Fruit fly (Drosophila melanogaster) whole organism, embryonic: ENCODE data around the gene fusl.

Source experiments
- B-H1 ChIP-seq: fragments of 200-800 bp; sonication (Bioruptor generic); IDR thresholded peaks from 3 replicates; pipeline ENCODE4 v1.3.6; 2022; ENCODE audit warnings: missing biosample characterization, missing genetic modification characterization
- CG10147 ChIP-seq: fragments of 200-800 bp; sonication (Bioruptor generic); optimal IDR thresholded peaks from 2 replicates; lab custom pipeline; 2019; ENCODE audit warnings: missing biosample characterization, mild to moderate bottlenecking, missing genetic modification characterization, moderate library complexity
- CG10959 ChIP-seq: fragments of 200-800 bp; sonication (Bioruptor generic); IDR thresholded peaks from 2 replicates; pipeline ENCODE4 v1.3.6; 2022; ENCODE audit warnings: missing biosample characterization, missing genetic modification characterization
- CG11093 ChIP-seq: fragments of 200-800 bp; sonication (Bioruptor generic); IDR thresholded peaks from 3 replicates; pipeline ENCODE4 v1.3.6; 2022; ENCODE audit warnings: missing biosample characterization, missing genetic modification characterization
- CG12236 ChIP-seq: fragments of 200-800 bp; sonication (Bioruptor generic); optimal IDR thresholded peaks from 2 replicates; lab custom pipeline; 2016; ENCODE audit warnings: missing biosample characterization, missing genetic modification characterization
- CG12744 ChIP-seq: fragments of 200-800 bp; sonication (Bioruptor generic); optimal IDR thresholded peaks from 2 replicates; lab custom pipeline; 2016; ENCODE audit warnings: missing biosample characterization, missing genetic modification characterization
- CG12942 ChIP-seq: fragments of 200-800 bp; sonication (Bioruptor generic); optimal IDR thresholded peaks from 3 replicates; lab custom pipeline; 2016; ENCODE audit warnings: missing biosample characterization, missing genetic modification characterization
- CG14050 ChIP-seq: fragments of 200-800 bp; sonication (Bioruptor generic); IDR thresholded peaks from 3 replicates; pipeline ENCODE4 v1.3.6; 2022; ENCODE audit warnings: missing biosample characterization, missing genetic modification characterization
- CG14667 ChIP-seq: fragments of 200-800 bp; sonication (Bioruptor generic); IDR thresholded peaks from 2 replicates; pipeline ENCODE4 v1.3.6; 2022; ENCODE audit warnings: missing biosample characterization, missing genetic modification characterization
- CG15514 ChIP-seq: fragments of 200-800 bp; sonication (Bioruptor generic); optimal IDR thresholded peaks from 3 replicates; lab custom pipeline; 2017; ENCODE audit warnings: missing biosample characterization, missing genetic modification characterization, mild to moderate bottlenecking, moderate library complexity, missing genetic modification reagents
- CG17359 ChIP-seq: fragments of 200-800 bp; sonication (Bioruptor generic); optimal IDR thresholded peaks from 3 replicates; lab custom pipeline; 2018; ENCODE audit warnings: missing biosample characterization, mild to moderate bottlenecking, missing genetic modification characterization, moderate library complexity
- CG32772 ChIP-seq: fragments of 200-800 bp; sonication (Bioruptor generic); IDR thresholded peaks from 2 replicates; pipeline ENCODE4 v1.3.6; 2022; ENCODE audit warnings: missing biosample characterization, missing genetic modification characterization
- CG33213 ChIP-seq: fragments of 200-800 bp; sonication (Bioruptor generic); optimal IDR thresholded peaks from 3 replicates; lab custom pipeline; 2016; ENCODE audit warnings: missing biosample characterization, missing genetic modification characterization
- CG4404 ChIP-seq: fragments of 200-800 bp; sonication (Bioruptor generic); IDR thresholded peaks from 2 replicates; pipeline ENCODE4 v1.3.6; 2022; ENCODE audit warnings: missing biosample characterization, missing genetic modification characterization
- CG5180 ChIP-seq: fragments of 200-800 bp; sonication (Bioruptor generic); optimal IDR thresholded peaks from 3 replicates; lab custom pipeline; 2017; ENCODE audit warnings: missing biosample characterization, missing genetic modification characterization, mild to moderate bottlenecking, moderate library complexity, missing genetic modification reagents
- CG8478 ChIP-seq: fragments of >200 bp; optimal IDR thresholded peaks from 2 replicates; lab custom pipeline; 2018
- CG9437 ChIP-seq: fragments of 200-800 bp; sonication (Bioruptor generic); optimal IDR thresholded peaks from 2 replicates; lab custom pipeline; 2018; ENCODE audit warnings: missing biosample characterization, mild to moderate bottlenecking, missing genetic modification characterization
- CHES-1-like ChIP-seq: fragments of 200-800 bp; sonication (Bioruptor generic); optimal IDR thresholded peaks from 2 replicates; lab custom pipeline; 2016; ENCODE audit warnings: missing biosample characterization, missing genetic modification characterization
- D19B ChIP-seq: fragments of 200-800 bp; sonication (Bioruptor generic); optimal IDR thresholded peaks from 2 replicates; lab custom pipeline; 2017; ENCODE audit warnings: missing biosample characterization, mild to moderate bottlenecking, missing genetic modification characterization
- Ets97D ChIP-seq: fragments of 200-800 bp; sonication (Bioruptor generic); optimal IDR thresholded peaks from 3 replicates; lab custom pipeline; 2016; ENCODE audit warnings: missing biosample characterization, missing genetic modification characterization
- Kr ChIP-seq: fragments of 200-800 bp; sonication (Bioruptor generic); optimal IDR thresholded peaks from 2 replicates; lab custom pipeline; 2017; ENCODE audit warnings: missing biosample characterization, mild to moderate bottlenecking, missing genetic modification characterization
- MBD-R2 ChIP-seq: fragments of 200-800 bp; sonication (Bioruptor generic); IDR thresholded peaks from 2 replicates; pipeline ENCODE4 v1.3.6; 2022; ENCODE audit warnings: missing biosample characterization, missing genetic modification characterization
- MTF-1 ChIP-seq: fragments of 200-800 bp; sonication (Bioruptor generic); optimal IDR thresholded peaks from 2 replicates; lab custom pipeline; 2018; ENCODE audit warnings: missing biosample characterization, mild to moderate bottlenecking, missing genetic modification characterization, borderline replicate concordance
- NFAT ChIP-seq: fragments of 200-800 bp; sonication (Bioruptor generic); IDR thresholded peaks from 2 replicates; pipeline ENCODE4 v1.3.6; 2022; ENCODE audit warnings: missing biosample characterization, missing genetic modification characterization
- Rx ChIP-seq: fragments of 200-800 bp; sonication (Bioruptor generic); IDR thresholded peaks from 2 replicates; pipeline ENCODE4 v1.3.6; 2022; ENCODE audit warnings: missing biosample characterization, missing genetic modification characterization
- Sox100B ChIP-seq: fragments of 200-800 bp; sonication (Bioruptor generic); optimal IDR thresholded peaks from 3 replicates; lab custom pipeline; 2018; ENCODE audit warnings: missing biosample characterization, mild to moderate bottlenecking, missing genetic modification characterization
- Sry-δ ChIP-seq: fragments of 200-800 bp; sonication (Bioruptor generic); optimal IDR thresholded peaks from 2 replicates; lab custom pipeline; 2016; ENCODE audit warnings: missing biosample characterization, missing genetic modification characterization
- Ssrp ChIP-seq: fragments of 200-800 bp; sonication (Bioruptor generic); optimal IDR thresholded peaks from 2 replicates; lab custom pipeline; 2018; ENCODE audit warnings: missing biosample characterization, mild to moderate bottlenecking, missing genetic modification characterization, moderate library complexity
- Vsx1 ChIP-seq: fragments of 200-800 bp; sonication (Bioruptor generic); optimal IDR thresholded peaks from 2 replicates; lab custom pipeline; 2017; ENCODE audit warnings: missing biosample characterization, mild to moderate bottlenecking, missing genetic modification characterization, missing genetic modification reagents
- YL-1 ChIP-seq: fragments of 200-800 bp; sonication (Bioruptor generic); optimal IDR thresholded peaks from 3 replicates; lab custom pipeline; 2017; ENCODE audit warnings: missing biosample characterization, mild to moderate bottlenecking, missing genetic modification characterization
- abd-A ChIP-seq: fragments of 200-800 bp; sonication (Bioruptor generic); optimal IDR thresholded peaks from 3 replicates; lab custom pipeline; 2019; ENCODE audit warnings: missing biosample characterization, mild to moderate bottlenecking, missing genetic modification characterization, moderate library complexity
- ase ChIP-seq: fragments of 200-800 bp; sonication (Bioruptor generic); IDR thresholded peaks from 3 replicates; pipeline ENCODE4 v1.3.6; 2022; ENCODE audit warnings: missing biosample characterization, missing genetic modification characterization
- caup ChIP-seq: fragments of 200-800 bp; sonication (Bioruptor generic); optimal IDR thresholded peaks from 3 replicates; lab custom pipeline; 2017; ENCODE audit warnings: missing biosample characterization, mild to moderate bottlenecking, missing genetic modification characterization, moderate library complexity; ENCODE audit not compliant: severe bottlenecking
- crol ChIP-seq: fragments of 200-800 bp; sonication (Bioruptor generic); IDR thresholded peaks from 2 replicates; pipeline ENCODE4 v1.3.6; 2022; ENCODE audit warnings: missing biosample characterization, missing genetic modification characterization
- dmrt11E ChIP-seq: fragments of 200-800 bp; sonication (Bioruptor generic); optimal IDR thresholded peaks from 3 replicates; lab custom pipeline; 2018; ENCODE audit warnings: missing biosample characterization, mild to moderate bottlenecking, missing genetic modification characterization, moderate library complexity
- dmrt99B ChIP-seq: fragments of 200-800 bp; sonication (Bioruptor generic); optimal IDR thresholded peaks from 2 replicates; lab custom pipeline; 2018; ENCODE audit warnings: missing biosample characterization, mild to moderate bottlenecking, missing genetic modification characterization, moderate library complexity
- dysf ChIP-seq: fragments of 200-800 bp; sonication (Bioruptor generic); IDR thresholded peaks from 3 replicates; pipeline ENCODE4 v1.3.6; 2022; ENCODE audit warnings: missing biosample characterization, missing genetic modification characterization
- ems ChIP-seq: fragments of 200-800 bp; sonication (Bioruptor generic); optimal IDR thresholded peaks from 3 replicates; lab custom pipeline; 2016; ENCODE audit warnings: missing biosample characterization, missing genetic modification characterization
- ewg ChIP-seq: fragments of 200-800 bp; sonication (Bioruptor generic); optimal IDR thresholded peaks from 3 replicates; lab custom pipeline; 2017; ENCODE audit warnings: mild to moderate bottlenecking, missing biosample characterization, missing genetic modification reagents, missing genetic modification characterization
- grau ChIP-seq: fragments of 200-800 bp; optimal IDR thresholded peaks from 3 replicates; lab custom pipeline; 2019; ENCODE audit warnings: missing biosample characterization, mild to moderate bottlenecking, missing genetic modification characterization, moderate library complexity
- gsb-n ChIP-seq: fragments of 200-800 bp; sonication (Bioruptor generic); optimal IDR thresholded peaks from 3 replicates; lab custom pipeline; 2018; ENCODE audit warnings: missing biosample characterization, mild to moderate bottlenecking, missing genetic modification characterization
- oc ChIP-seq: fragments of 200-800 bp; sonication (Bioruptor generic); optimal IDR thresholded peaks from 2 replicates; lab custom pipeline; 2018; ENCODE audit warnings: missing biosample characterization, mild to moderate bottlenecking, missing genetic modification characterization, moderate library complexity
- odd ChIP-seq: fragments of 200-800 bp; sonication (Bioruptor generic); optimal IDR thresholded peaks from 2 replicates; lab custom pipeline; 2017; ENCODE audit warnings: missing biosample characterization, mild to moderate bottlenecking, missing genetic modification characterization
- pzg ChIP-seq: fragments of 200-800 bp; sonication (Bioruptor generic); optimal IDR thresholded peaks from 3 replicates; lab custom pipeline; 2018; ENCODE audit warnings: missing biosample characterization, mild to moderate bottlenecking, missing genetic modification characterization, moderate library complexity
- sc ChIP-seq, 3 experiments: fragments of >200 bp in 2 of 3; fragments of 200-800 bp in 1 of 3; sonication (Bioruptor generic) in 1 of 3; optimal IDR thresholded peaks; 2 replicates in 2 of 3; 3 replicates in 1 of 3; lab custom pipeline; 2017; ENCODE audit warnings: mild to moderate bottlenecking in 1 of 3, missing biosample characterization in 1 of 3, missing genetic modification characterization in 1 of 3, missing genetic modification reagents in 1 of 3
- sob ChIP-seq: fragments of 200-800 bp; sonication (Bioruptor generic); IDR thresholded peaks from 2 replicates; pipeline ENCODE4 v1.3.6; 2022; ENCODE audit warnings: missing biosample characterization, missing genetic modification characterization
- sr ChIP-seq: fragments of 200-800 bp; sonication (Bioruptor generic); IDR thresholded peaks from 3 replicates; pipeline ENCODE4 v1.3.6; 2022; ENCODE audit warnings: missing biosample characterization, missing genetic modification characterization
- vfl ChIP-seq: fragments of 200-800 bp; sonication (Bioruptor generic); optimal IDR thresholded peaks from 2 replicates; lab custom pipeline; 2016; ENCODE audit warnings: missing biosample characterization, missing genetic modification characterization
- wor ChIP-seq: fragments of 200-800 bp; sonication (Bioruptor generic); IDR thresholded peaks from 2 replicates; pipeline ENCODE4 v1.3.6; 2022; ENCODE audit warnings: missing biosample characterization, missing genetic modification characterization

fusl gene

dm6 chr2L:5292977-5293513 is 44.8 kb downstream of the fusl start (continued):
- TF ChIP-seq oc, result peak; percentile 66
- TF ChIP-seq grau (tag; lab: Kevin White, UChicago), result peak; percentile 65
- no peak for TF ChIP-seq YL-1
- peak; percentile 54 for TF ChIP-seq CG32772 (GFP tag; lab: Robert Waterston, UW)
- TF ChIP-seq dmrt99B (tag; lab: Kevin White, UChicago), result peak; percentile 81
- no peak for TF ChIP-seq Kr
- peak; percentile 11; the same call in 1 of the 3 replicates for TF ChIP-seq sr (GFP tag; lab: Robert Waterston, UW)
- peak; percentile 69 for TF ChIP-seq dysf (GFP tag; lab: Robert Waterston, UW)
- peak; percentile 46; the same call in 2 of the 3 replicates for TF ChIP-seq B-H1
- peak; percentile 44 for TF ChIP-seq wor (GFP tag; lab: Robert Waterston, UW)
- peak; percentile 64; the same call in 1 of the 3 replicates for TF ChIP-seq ase (GFP tag; lab: Robert Waterston, UW)
- peak; percentile 58; the same call in 2 of the 3 replicates for TF ChIP-seq CG11093 (GFP tag; lab: Robert Waterston, UW)
- TF ChIP-seq CG8478, result peak; percentile 73
- peak; percentile 34; the same call in 1 of the 2 replicates for TF ChIP-seq sob (GFP tag; lab: Robert Waterston, UW)
- TF ChIP-seq sc (optimal IDR thresholded peaks at IDR 0.05; lab: Kevin White, UChicago), result no peak
- TF ChIP-seq sc (GFP tag; optimal IDR thresholded peaks at IDR 0.05; lab: Kevin White, UChicago), result peak; percentile 60
- TF ChIP-seq CG4404 (GFP tag; lab: Robert Waterston, UW), result peak; percentile 37; the same call in 1 of the 2 replicates
- no peak for TF ChIP-seq CG10147 (GFP tag; lab: Kevin White, UChicago)
- TF ChIP-seq vfl (GFP tag; lab: Kevin White, UChicago), result no peak
- TF ChIP-seq Ets97D (GFP tag; lab: Kevin White, UChicago), result peak; percentile 30
- peak; percentile 74 for TF ChIP-seq Sox100B (GFP tag; lab: Kevin White, UChicago)
- no peak for TF ChIP-seq CG12744 (GFP tag; lab: Kevin White, UChicago)
- peak; percentile 51; the same call in 1 of the 2 replicates for TF ChIP-seq crol (GFP tag; lab: Robert Waterston, UW)
- peak; percentile 69 for TF ChIP-seq CG9437 (GFP tag; lab: Kevin White, UChicago)
- TF ChIP-seq pzg (GFP tag; lab: Kevin White, UChicago), result no peak
- peak; percentile 77 for TF ChIP-seq Ssrp (tag; lab: Kevin White, UChicago)
- TF ChIP-seq MTF-1 (GFP tag; lab: Kevin White, UChicago), result peak; percentile 28
- TF ChIP-seq abd-A, result no peak
- TF ChIP-seq CG12942 (GFP tag; lab: Kevin White, UChicago), result peak; percentile 54
- TF ChIP-seq CG10959 (GFP tag; lab: Robert Waterston, UW), result peak; percentile 58; the same call in 1 of the 2 replicates
- peak; percentile 39; the same call in 1 of the 2 replicates for TF ChIP-seq CG14667 (GFP tag; lab: Robert Waterston, UW)
- TF ChIP-seq CG33213, result peak; percentile 7
- peak; percentile 41; the same call in 1 of the 2 replicates for TF ChIP-seq Rx
- peak; percentile 79 for TF ChIP-seq CG17359 (tag; lab: Kevin White, UChicago)
- TF ChIP-seq ems (GFP tag; lab: Kevin White, UChicago), result peak; percentile 46
- TF ChIP-seq odd (GFP tag; lab: Kevin White, UChicago), result peak; percentile 34
- no peak for TF ChIP-seq NFAT (GFP tag; lab: Robert Waterston, UW)
- TF ChIP-seq D19B, result no peak
- TF ChIP-seq CG5180 (GFP tag; lab: Kevin White, UChicago), result peak; percentile 86
- no peak for TF ChIP-seq CHES-1-like
- TF ChIP-seq dmrt11E (tag; lab: Kevin White, UChicago), result peak; percentile 89
- peak; percentile 27 for TF ChIP-seq Sry-δ
- peak; percentile 90 for TF ChIP-seq gsb-n (tag; lab: Kevin White, UChicago)
- TF ChIP-seq caup (GFP tag; lab: Kevin White, UChicago), result peak; percentile 16
- TF ChIP-seq CG14050 (GFP tag; lab: Robert Waterston, UW), result peak; percentile 43; the same call in 2 of the 3 replicates
- TF ChIP-seq Vsx1, result peak; percentile 62
- no peak for TF ChIP-seq MBD-R2 (GFP tag; lab: Robert Waterston, UW)
- TF ChIP-seq CG15514, result peak; percentile 28
- peak; percentile 64 for TF ChIP-seq ewg (GFP tag; lab: Kevin White, UChicago)
- TF ChIP-seq CG12236 (GFP tag; lab: Kevin White, UChicago), result peak; percentile 58
